Worm (Caenorhabditis elegans) whole organism, L4/young adult: ENCODE results near the gene dnj-18.

Experiments
- dao-5 ChIP-seq: sonication (generic microtip); optimal IDR thresholded peaks from 2 replicates; lab custom pipeline; 2016; ENCODE audit warnings: missing genotype, missing genetic modification characterization, moderate library complexity, missing compliant biosample characterization
- him-1 ChIP-seq: sonication (generic microtip); optimal IDR thresholded peaks from 2 replicates; lab custom pipeline; 2016; ENCODE audit warnings: missing genotype, missing genetic modification reagents, missing genetic modification characterization, missing compliant biosample characterization

- TF ChIP-seq dao-5 (tag; lab: Kevin White, UChicago) (no peak), him-1 (peak; percentile 89)
These were observed 48.6 kb upstream of the dnj-18 start for ce11 chrIII:4649363-4649768.
